Fruit fly (Drosophila melanogaster) ovary, adult (tissue): Measurements from ENCODE around the gene CG42866.

ENCODE experiments used
- CG17801 ChIP-seq: fragments of 200-800 bp; optimal IDR thresholded peaks from 2 replicates; lab custom pipeline; 2019; ENCODE audit warnings: missing biosample characterization, mild to moderate bottlenecking, missing genetic modification characterization, moderate library complexity; ENCODE audit not compliant: partially characterized antibody

The CG42866 gene

dm6 chr2L:19915195-19915594 is 46.3 kb downstream of the CG42866 start:
- TF ChIP-seq CG17801 (GFP tag; lab: Kevin White, UChicago), result no peak

dm6 chr2L:19913416-19913815 is 48.1 kb downstream of the CG42866 start, which contains the start of gene TotE:
TSS of gene TotE (minus strand) at chr2L:19913516.
- TF ChIP-seq CG17801 (GFP tag; lab: Kevin White, UChicago), result no peak

- no peak for TF ChIP-seq CG17801 (GFP tag; lab: Kevin White, UChicago)
Observed at dm6 chr2L:19912277-19912676, 49.2 kb downstream of the CG42866 start, which contains the start of gene TotF. TSS of gene TotF (minus strand) at chr2L:19912377.
